Fruit fly (Drosophila melanogaster) whole organism, prepupa: ENCODE measurements around the gene MsrA.

ENCODE experiments used
- CG4318 ChIP-seq: fragments of 200-800 bp; sonication (Bioruptor generic); optimal IDR thresholded peaks from 3 replicates; lab custom pipeline; 2017; ENCODE audit warnings: missing biosample characterization, mild to moderate bottlenecking, missing genetic modification characterization
- CG6808 ChIP-seq: fragments of 200-800 bp; sonication (Bioruptor generic); optimal IDR thresholded peaks from 3 replicates; lab custom pipeline; 2017; ENCODE audit warnings: missing biosample characterization, missing genetic modification characterization, mild to moderate bottlenecking, moderate library complexity, missing genetic modification reagents
- CG6854 ChIP-seq: fragments of 200-800 bp; sonication (Bioruptor generic); optimal IDR thresholded peaks from 2 replicates; lab custom pipeline; 2017; ENCODE audit warnings: missing biosample characterization, mild to moderate bottlenecking, missing genetic modification characterization
- CG8632 ChIP-seq: fragments of 200-800 bp; sonication (Bioruptor generic); optimal IDR thresholded peaks from 3 replicates; lab custom pipeline; 2016; ENCODE audit warnings: missing biosample characterization, missing genetic modification characterization
- Sox102F ChIP-seq: fragments of 200-800 bp; sonication (Bioruptor generic); optimal IDR thresholded peaks from 2 replicates; lab custom pipeline; 2016; ENCODE audit warnings: missing biosample characterization, mild to moderate bottlenecking, missing genetic modification characterization
- cyc ChIP-seq: fragments of 200-800 bp; sonication (Bioruptor generic); optimal IDR thresholded peaks from 3 replicates; lab custom pipeline; 2016; ENCODE audit warnings: missing biosample characterization, missing genetic modification characterization
- eg ChIP-seq: fragments of 200-800 bp; sonication (Bioruptor generic); IDR thresholded peaks from 3 replicates; pipeline ENCODE4 v1.3.6; 2022; ENCODE audit warnings: missing biosample characterization, missing genetic modification characterization
- fd59A ChIP-seq: fragments of 200-800 bp; sonication (Bioruptor generic); optimal IDR thresholded peaks from 2 replicates; lab custom pipeline; 2017; ENCODE audit warnings: missing biosample characterization, mild to moderate bottlenecking, missing genetic modification characterization, missing genetic modification reagents
- svp ChIP-seq: fragments of 200-800 bp; sonication (Bioruptor generic); peaks from one replicate; lab custom pipeline; 2016; ENCODE audit warnings: missing biosample characterization, missing genetic modification characterization

DNA sequence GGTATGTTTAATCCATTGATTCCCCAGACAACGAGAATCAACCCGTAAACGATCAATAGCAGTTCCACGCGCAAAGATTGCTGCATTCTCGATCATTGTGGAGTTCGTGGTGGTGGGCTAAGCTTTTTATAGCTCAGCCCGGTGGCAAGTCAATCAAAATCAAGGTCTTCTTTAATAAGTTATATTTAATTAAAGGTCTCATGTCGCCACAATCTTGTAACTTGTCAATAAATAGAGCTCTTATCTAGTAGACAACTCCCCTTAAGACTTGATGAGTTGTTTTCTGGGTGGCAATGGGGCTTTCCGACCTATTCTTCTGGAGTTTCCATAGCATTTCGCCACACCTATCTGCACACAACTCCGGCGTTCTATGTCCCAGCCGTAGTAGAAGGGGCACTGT, 17.2 kb downstream of the MsrA start, which contains the start of gene CG42728:
- no peak for TF ChIP-seq svp (GFP tag; lab: Kevin White, UChicago)
- no peak for TF ChIP-seq CG4318
- TF ChIP-seq CG6854 (GFP tag; lab: Kevin White, UChicago): no peak
- TF ChIP-seq Sox102F (GFP tag; lab: Kevin White, UChicago): no peak
- no peak for TF ChIP-seq eg (GFP tag; lab: Robert Waterston, UW)
- TF ChIP-seq CG6808 (GFP tag; lab: Kevin White, UChicago): no peak
- no peak for TF ChIP-seq fd59A
- TF ChIP-seq CG8632 (GFP tag; lab: Kevin White, UChicago): no peak
- no peak for TF ChIP-seq cyc
